Worm (Caenorhabditis elegans) whole organism, young adult: ENCODE results near the gene F13B6.2.
A peak's percentile ranks its signal among the peaks of the same experiment; 100 is the strongest.

Source experiments
- D2030.7 ChIP-seq: fragments of 200-800 bp; sonication (Bioruptor generic); IDR thresholded peaks from 2 replicates; pipeline ENCODE4 v1.3.6; 2022; ENCODE audit warnings: missing genetic modification reagents, missing genetic modification characterization, missing compliant biosample characterization
- F37B4.10 ChIP-seq: fragments of 200-800 bp; sonication (Bioruptor generic); IDR thresholded peaks from 2 replicates; pipeline ENCODE4 v1.3.6; 2022; ENCODE audit warnings: missing genetic modification characterization, missing compliant biosample characterization
- F57A8.1 ChIP-seq: fragments of 200-800 bp; sonication (Bioruptor generic); optimal IDR thresholded peaks from 2 replicates; lab custom pipeline; 2018; ENCODE audit warnings: mild to moderate bottlenecking, missing genetic modification characterization, moderate library complexity, missing compliant biosample characterization
- F57C9.4 ChIP-seq: sonication (generic microtip); optimal IDR thresholded peaks from 2 replicates; lab custom pipeline; 2017; ENCODE audit warnings: mild to moderate bottlenecking, missing genetic modification characterization, missing compliant biosample characterization
- K12H6.12 ChIP-seq: fragments of 200-800 bp; sonication (Bioruptor generic); optimal IDR thresholded peaks from 2 replicates; lab custom pipeline; 2018; ENCODE audit warnings: mild to moderate bottlenecking, missing genetic modification characterization, missing compliant biosample characterization
- T07F8.4 ChIP-seq: sonication (generic microtip); optimal IDR thresholded peaks from 2 replicates; lab custom pipeline; 2016; ENCODE audit warnings: mild to moderate bottlenecking, missing genetic modification characterization, moderate library complexity, missing compliant biosample characterization
- Y53F4B.3 ChIP-seq: fragments of 200-800 bp; sonication (Bioruptor generic); IDR thresholded peaks from 2 replicates; pipeline ENCODE4 v1.3.6; 2022; ENCODE audit warnings: missing genetic modification reagents, missing genetic modification characterization, missing compliant biosample characterization
- aptf-3 ChIP-seq: fragments of 200-800 bp; sonication (Bioruptor generic); IDR thresholded peaks from 2 replicates; pipeline ENCODE4 v1.3.6; 2022; ENCODE audit warnings: missing genetic modification characterization, missing compliant biosample characterization
- atf-7 ChIP-seq: sonication (generic microtip); optimal IDR thresholded peaks from 2 replicates; lab custom pipeline; 2017; ENCODE audit warnings: mild to moderate bottlenecking, missing genetic modification characterization, missing compliant biosample characterization
- athp-1 ChIP-seq: sonication (generic microtip); optimal IDR thresholded peaks from 2 replicates; lab custom pipeline; 2017; ENCODE audit warnings: mild to moderate bottlenecking, missing genetic modification characterization, missing compliant biosample characterization
- attf-6 ChIP-seq: fragments of 200-800 bp; sonication (Bioruptor generic); IDR thresholded peaks from 2 replicates; pipeline ENCODE4 v1.3.6; 2022; ENCODE audit warnings: missing genetic modification reagents, missing genetic modification characterization, missing compliant biosample characterization
- bed-1 ChIP-seq: fragments of 200-800 bp; sonication (Bioruptor generic); IDR thresholded peaks from 2 replicates; pipeline ENCODE4 v1.3.6; 2022; ENCODE audit warnings: missing genetic modification reagents, missing genetic modification characterization, missing compliant biosample characterization
- ccch-3 ChIP-seq: fragments of 200-800 bp; sonication (Bioruptor generic); optimal IDR thresholded peaks from 2 replicates; lab custom pipeline; 2018; ENCODE audit warnings: mild to moderate bottlenecking, missing genetic modification characterization, missing compliant biosample characterization
- ceh-91 ChIP-seq: fragments of 200-800 bp; sonication (Bioruptor generic); IDR thresholded peaks from 2 replicates; pipeline ENCODE4 v1.3.6; 2022; ENCODE audit warnings: missing genetic modification reagents, missing genetic modification characterization, missing compliant biosample characterization
- chd-7 ChIP-seq: sonication (generic microtip); optimal IDR thresholded peaks from 2 replicates; lab custom pipeline; 2016; ENCODE audit warnings: mild to moderate bottlenecking, missing genetic modification characterization, moderate library complexity, missing compliant biosample characterization
- egl-18 ChIP-seq: fragments of 200-800 bp; sonication (Bioruptor generic); IDR thresholded peaks from 2 replicates; pipeline ENCODE4 v1.3.6; 2022; ENCODE audit warnings: missing genetic modification reagents, missing genetic modification characterization, missing compliant biosample characterization
- hrde-1 ChIP-seq: sonication (generic microtip); optimal IDR thresholded peaks from 2 replicates; lab custom pipeline; 2016; ENCODE audit warnings: missing genetic modification characterization, mild to moderate bottlenecking, missing compliant biosample characterization, moderate library complexity, missing genotype, missing genetic modification reagents, borderline replicate concordance
- hsf-1 ChIP-seq: fragments of 200-800 bp; sonication (Bioruptor generic); IDR thresholded peaks from 2 replicates; pipeline ENCODE4 v1.3.6; 2022; ENCODE audit warnings: missing genetic modification reagents, missing genetic modification characterization, missing compliant biosample characterization
- lsy-27 ChIP-seq: sonication (generic microtip); optimal IDR thresholded peaks from 2 replicates; lab custom pipeline; 2017; ENCODE audit warnings: missing genetic modification characterization, mild to moderate bottlenecking, missing compliant biosample characterization, antibody characterized with exemption, missing genotype, borderline replicate concordance; ENCODE audit not compliant: insufficient read depth
- madf-3 ChIP-seq: fragments of 200-800 bp; sonication (Bioruptor generic); IDR thresholded peaks from 2 replicates; pipeline ENCODE4 v1.3.6; 2022; ENCODE audit warnings: missing genetic modification reagents, missing genetic modification characterization, missing compliant biosample characterization
- nhr-120 ChIP-seq: fragments of 200-800 bp; sonication (Bioruptor generic); IDR thresholded peaks from 2 replicates; pipeline ENCODE4 v1.3.6; 2022; ENCODE audit warnings: missing genetic modification characterization, missing compliant biosample characterization
- nhr-80 ChIP-seq: sonication (generic microtip); optimal IDR thresholded peaks from 2 replicates; lab custom pipeline; 2016; ENCODE audit warnings: missing genetic modification characterization, missing compliant biosample characterization
- pbrm-1 ChIP-seq: fragments of 200-800 bp; sonication (Bioruptor generic); IDR thresholded peaks from 2 replicates; pipeline ENCODE4 v1.3.6; 2022; ENCODE audit warnings: missing genetic modification reagents, missing genetic modification characterization, missing compliant biosample characterization
- pha-4 ChIP-seq: fragments of 150-350 bp; sonication (generic microtip); optimal IDR thresholded peaks from 2 replicates; lab custom pipeline; 2014; ENCODE audit warnings: missing biosample characterization, missing genetic modification reagents, missing genetic modification characterization
- rcor-1 ChIP-seq: fragments of 200-800 bp; sonication (Bioruptor generic); IDR thresholded peaks from 2 replicates; pipeline ENCODE4 v1.3.6; 2022; ENCODE audit warnings: missing genetic modification reagents, missing genetic modification characterization, missing compliant biosample characterization
- rec-8 ChIP-seq, 2 experiments: sonication (generic microtip); optimal IDR thresholded peaks; 2 replicates each; lab custom pipeline; 2016; ENCODE audit warnings: mild to moderate bottlenecking in 2 of 2, missing genetic modification characterization in 2 of 2, missing genetic modification reagents in 2 of 2, missing genotype in 2 of 2, missing biosample characterization in 1 of 2, missing compliant biosample characterization in 1 of 2, moderate library complexity in 1 of 2
- rpc-1 ChIP-seq, 2 experiments: fragments of 150-350 bp in 1 of 2; sonication (generic microtip) in 1 of 2; optimal IDR thresholded peaks; 2 replicates each; lab custom pipeline; 2014 to 2018; ENCODE audit warnings: missing biosample characterization in 1 of 2, missing genetic modification characterization in 1 of 2, missing genetic modification reagents in 1 of 2, missing genotype in 1 of 2
- snpc-1.1 ChIP-seq: sonication (generic microtip); optimal IDR thresholded peaks from 2 replicates; lab custom pipeline; 2017; ENCODE audit warnings: missing genetic modification characterization, mild to moderate bottlenecking, missing compliant biosample characterization, antibody characterized with exemption, moderate library complexity, missing genotype, missing genetic modification reagents; ENCODE audit not compliant: insufficient read depth
- snpc-1.3 ChIP-seq: sonication (generic microtip); optimal IDR thresholded peaks from 2 replicates; lab custom pipeline; 2017; ENCODE audit warnings: missing genetic modification characterization, mild to moderate bottlenecking, missing compliant biosample characterization, antibody characterized with exemption, moderate library complexity, missing genotype, missing genetic modification reagents; ENCODE audit not compliant: insufficient read depth
- snpc-4 ChIP-seq, 5 experiments: fragments of 150-350 bp in 1 of 5; sonication (generic microtip) in 4 of 5; optimal IDR thresholded peaks; 2 replicates each; lab custom pipeline; 2014 to 2018; ENCODE audit warnings: missing genetic modification characterization in 5 of 5, missing biosample characterization in 3 of 5, antibody characterized with exemption in 2 of 5, mild to moderate bottlenecking in 2 of 5, missing compliant biosample characterization in 2 of 5, missing genotype in 2 of 5, moderate library complexity in 2 of 5, missing genetic modification reagents in 1 of 5

F13B6.2 gene

DNA sequence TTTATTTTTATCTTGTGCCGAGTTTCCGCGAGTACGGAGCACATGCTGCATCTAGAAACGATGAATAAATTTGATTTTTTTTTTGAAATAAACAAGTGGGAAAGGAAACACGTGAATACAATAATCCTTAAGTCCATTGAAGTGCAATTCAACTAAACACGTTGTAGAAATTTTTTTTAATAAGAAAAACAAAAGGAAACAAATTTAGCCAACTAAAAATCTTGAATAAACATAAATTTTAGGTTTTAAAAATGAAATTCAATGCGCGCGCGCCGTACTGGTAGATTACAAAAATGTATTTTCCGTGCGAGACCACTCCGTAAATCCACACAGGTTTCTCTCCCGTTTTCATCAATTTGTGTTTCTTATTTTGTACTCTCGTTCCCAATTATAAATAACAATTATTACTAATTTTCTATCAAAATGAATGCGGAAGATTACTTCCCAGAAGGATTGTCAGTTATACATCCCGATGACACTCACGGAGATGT lies 13.1 kb upstream of the F13B6.2 start, which contains the start of the genes plk-3 and F55G1.6 (continued):
- TF ChIP-seq snpc-1.3: peak; percentile 20
- no peak for TF ChIP-seq attf-6 (GFP tag; lab: Robert Waterston, UW)
- TF ChIP-seq K12H6.12 (tag; lab: Kevin White, UChicago): no peak
- TF ChIP-seq F37B4.10 (GFP tag; lab: Robert Waterston, UW): no peak
- TF ChIP-seq aptf-3: no peak
- TF ChIP-seq Y53F4B.3 (GFP tag; lab: Robert Waterston, UW): no peak
- no peak for TF ChIP-seq pha-4 (tag; lab: Kevin White, UChicago)
- TF ChIP-seq snpc-1.1 (tag; lab: Kevin White, UChicago): no peak
- no peak for TF ChIP-seq chd-7 (tag; lab: Kevin White, UChicago)
- peak; percentile 73 for TF ChIP-seq ceh-91 (GFP tag; lab: Robert Waterston, UW)
- TF ChIP-seq rcor-1 (GFP tag; lab: Robert Waterston, UW): peak; percentile 24; the same call in 1 of the 2 replicates
- TF ChIP-seq nhr-120 (GFP tag; lab: Robert Waterston, UW): no peak
- no peak for TF ChIP-seq snpc-4 (GFP tag; optimal IDR thresholded peaks at IDR 0.05; lab: Kevin White, UChicago)
- TF ChIP-seq snpc-4 (tag; optimal IDR thresholded peaks at IDR 0.05; lab: Kevin White, UChicago): peak in 1 of 4 experiments; percentile 20
- TF ChIP-seq rec-8 (tag; optimal IDR thresholded peaks at IDR 0.05; lab: Kevin White, UChicago): no peak

DNA sequence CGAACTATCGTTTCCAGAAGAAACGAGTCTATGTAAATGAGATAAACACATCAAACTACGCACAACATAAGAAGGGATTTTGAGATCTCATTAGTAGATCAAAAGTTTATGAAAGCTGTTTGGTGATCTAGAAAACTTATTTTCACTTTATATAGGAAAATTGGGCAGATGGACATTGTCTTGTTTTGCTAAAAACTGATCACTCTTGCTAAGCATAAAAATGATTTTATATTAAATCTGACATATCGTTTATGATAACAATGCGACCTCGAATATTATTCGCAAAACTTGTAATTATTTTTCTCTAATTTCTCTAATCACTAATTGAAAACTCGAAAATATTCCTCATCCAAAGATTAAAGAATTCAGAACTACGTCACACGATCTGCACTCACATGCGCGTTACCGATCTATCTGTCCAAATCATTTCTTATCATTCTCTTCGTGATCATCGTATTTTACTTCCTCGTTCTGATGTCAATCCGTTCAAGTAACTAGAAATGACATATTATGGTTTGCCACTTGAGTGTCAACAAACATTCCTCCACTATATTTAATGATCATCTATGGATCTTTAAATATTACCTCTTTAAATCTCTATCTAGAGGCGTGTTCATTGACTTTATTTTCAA lies 9.8 kb upstream of the F13B6.2 start, which contains the start of gene F55G1.7:
Gene F55G1.7 (minus strand): TSS at position 51 of the 632 bp plus-strand sequence.
- TF ChIP-seq atf-7: no peak

DNA sequence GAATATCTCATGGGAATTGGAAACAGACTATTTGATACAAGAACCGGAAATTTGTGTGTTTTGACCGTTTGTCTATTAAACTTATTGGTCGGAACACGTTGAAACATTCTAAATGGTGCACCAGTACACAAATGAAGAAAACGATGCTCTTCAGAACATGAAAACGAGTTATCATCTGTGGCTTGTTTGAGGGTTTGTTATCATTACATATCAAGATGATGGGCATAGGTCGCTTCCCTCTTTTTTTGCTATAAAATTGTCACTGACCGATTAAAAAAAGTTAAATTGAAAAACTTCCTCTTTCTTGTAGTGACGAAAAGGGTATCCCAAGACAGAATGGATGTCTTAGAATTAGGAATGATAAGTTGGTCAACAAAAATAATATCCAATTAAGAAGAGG lies 8.5 kb upstream of the F13B6.2 start:
- TF ChIP-seq nhr-80 (tag; lab: Kevin White, UChicago) (peak; percentile 62), pbrm-1 (no peak)

DNA sequence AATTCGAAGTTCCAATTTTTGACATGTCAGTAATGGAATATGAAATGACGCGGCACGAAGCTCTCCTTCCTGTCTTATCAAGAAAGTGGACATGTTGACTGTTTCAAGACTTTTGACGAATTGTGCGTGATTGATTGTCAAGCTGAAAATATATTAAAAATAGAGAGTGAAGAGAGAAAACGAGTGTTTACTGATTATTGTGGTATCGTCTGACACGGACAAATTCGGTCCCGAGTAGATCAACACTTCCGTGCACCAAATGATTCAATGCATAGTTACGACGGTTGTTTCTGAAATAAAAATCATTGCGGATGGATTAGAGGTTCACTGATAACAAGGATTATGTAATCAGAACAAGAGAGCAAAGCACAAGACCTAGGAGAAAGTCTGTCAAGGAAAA lies 7.0 kb upstream of the F13B6.2 start:
- no peak for TF ChIP-seq F57C9.4 (tag; lab: Kevin White, UChicago)
- TF ChIP-seq T07F8.4: no peak
- no peak for TF ChIP-seq athp-1 (tag; lab: Kevin White, UChicago)
- TF ChIP-seq ccch-3 (GFP tag; lab: Kevin White, UChicago): no peak
- peak; percentile 55 for TF ChIP-seq nhr-80 (tag; lab: Kevin White, UChicago)

DNA sequence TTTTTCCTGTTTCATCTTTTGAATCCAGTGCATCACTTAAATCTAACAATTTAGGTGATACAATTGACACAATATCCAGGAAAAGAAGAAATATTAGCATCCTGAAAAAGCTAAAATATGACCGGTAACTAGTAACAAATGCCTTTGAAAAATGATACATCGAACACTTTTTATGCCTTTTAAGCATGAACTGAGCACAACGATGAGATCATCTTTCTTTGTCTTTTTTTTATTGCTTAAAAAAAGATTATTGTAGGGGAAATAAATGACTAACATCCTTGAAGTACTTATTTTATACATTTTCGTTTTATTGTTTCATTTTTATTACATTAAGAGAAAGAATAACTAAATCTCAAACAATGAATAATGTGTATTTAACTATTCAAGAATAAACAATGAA lies 5.7 kb upstream of the F13B6.2 start, which contains the start of gene F13B6.3:
Gene F13B6.3 (minus strand): TSS at position 101 of the 400 bp plus-strand sequence.
- TF ChIP-seq egl-18 (GFP tag; lab: Robert Waterston, UW) (no peak), D2030.7 (GFP tag; lab: Robert Waterston, UW) (no peak), F57A8.1 (GFP tag; lab: Kevin White, UChicago) (no peak), bed-1 (GFP tag; lab: Robert Waterston, UW) (no peak), hsf-1 (no peak), rpc-1 (optimal IDR thresholded peaks at IDR 0.05; lab: Kevin White, UChicago) (no peak), rpc-1 (tag; optimal IDR thresholded peaks at IDR 0.05; lab: Kevin White, UChicago) (no peak), hrde-1 (tag; lab: Kevin White, UChicago) (no peak), madf-3 (GFP tag; lab: Robert Waterston, UW) (no peak), lsy-27 (tag; lab: Kevin White, UChicago) (no peak)
